Worm (Caenorhabditis elegans): ENCODE results near the gene C34F6.11.
A peak's percentile ranks its signal among the peaks of the same experiment; 100 is the strongest.

C34F6.11 gene

ce11 chrX:11252429-11252828 lies 48.7 kb upstream of the C34F6.11 start (continued):
- TF ChIP-seq unc-62 (GFP tag; optimal IDR thresholded peaks at IDR 0.05 in 1 of 2) (no peak), unc-62 (tag; optimal IDR thresholded peaks at IDR 0.05) (no peak)

- TF ChIP-seq php-3 (GFP tag; IDR thresholded peaks at IDR 0.05), result 0 out of 2 replicates have a peak, but pooled peaks have one; percentile 23
- peak; percentile 13 for TF ChIP-seq nhr-28 (tag; optimal IDR thresholded peaks at IDR 0.05)
- no peak for TF ChIP-seq daf-16 (GFP tag; optimal IDR thresholded peaks at IDR 0.05)
- TF ChIP-seq daf-16 (tag; optimal IDR thresholded peaks at IDR 0.05), result peak; percentile 40
- TF ChIP-seq dmd-8 (GFP tag; IDR thresholded peaks at IDR 0.05), result no peak
- TF ChIP-seq dmd-6 (GFP tag; IDR thresholded peaks at IDR 0.05), result peak; percentile 52; the same call in 1 of the 2 replicates
- no peak for TF ChIP-seq set-16 (GFP tag; IDR thresholded peaks at IDR 0.05)
- peak; percentile 82 for TF ChIP-seq pqm-1 (tag; optimal IDR thresholded peaks at IDR 0.05)
These were observed 48.2 kb upstream of the C34F6.11 start for ce11 chrX:11251928-11252327.

- TF ChIP-seq daf-16 (GFP tag; optimal IDR thresholded peaks at IDR 0.05) (no peak), daf-16 (tag; optimal IDR thresholded peaks at IDR 0.05) (peak; percentile 40), dmd-9 (GFP tag; IDR thresholded peaks at IDR 0.05) (no peak), nhr-11 (tag; optimal IDR thresholded peaks at IDR 0.05) (no peak), pqm-1 (tag; optimal IDR thresholded peaks at IDR 0.05) (peak; percentile 13), cey-2 (tag; optimal IDR thresholded peaks at IDR 0.05; ENCODE audit: borderline replicate concordance, insufficient read depth) (no peak), nhr-28 (tag; optimal IDR thresholded peaks at IDR 0.05) (peak; percentile 30), nhr-77 (tag; optimal IDR thresholded peaks at IDR 0.05) (no peak)
These were observed 47.3 kb upstream of the C34F6.11 start for ce11 chrX:11250983-11251382.

- no peak for TF ChIP-seq unc-39 (tag; optimal IDR thresholded peaks at IDR 0.05)
- no peak for TF ChIP-seq saeg-2 (GFP tag; IDR thresholded peaks at IDR 0.05)
- no peak for TF ChIP-seq fkh-10 (GFP tag; optimal IDR thresholded peaks at IDR 0.05)
- no peak for TF ChIP-seq nhr-77 (tag; optimal IDR thresholded peaks at IDR 0.05)
- no peak for TF ChIP-seq daf-12 (tag; optimal IDR thresholded peaks at IDR 0.05)
- TF ChIP-seq mxl-2 (GFP tag; conservative IDR thresholded peaks at IDR 0.05), result no peak
- no peak for TF ChIP-seq nhr-6 (tag; optimal IDR thresholded peaks at IDR 0.05)
- no peak for TF ChIP-seq sdz-12 (GFP tag; optimal IDR thresholded peaks at IDR 0.05)
- TF ChIP-seq mdl-1 (tag; optimal IDR thresholded peaks at IDR 0.05), result peak in 1 of 2 experiments; percentile 36
- TF ChIP-seq aha-1 (tag), result peak; percentile 3
- no peak for TF ChIP-seq spr-1 (tag; optimal IDR thresholded peaks at IDR 0.05)
- TF ChIP-seq ceh-82 (tag; optimal IDR thresholded peaks at IDR 0.05), result no peak
- no peak for TF ChIP-seq dve-1 (tag; optimal IDR thresholded peaks at IDR 0.05; ENCODE audit: insufficient read depth)
These were observed 45.7 kb upstream of the C34F6.11 start for ce11 chrX:11249392-11249791.

- TF ChIP-seq daf-19 (GFP tag; conservative IDR thresholded peaks at IDR 0.05), result no peak
- TF ChIP-seq lin-29 (GFP tag; IDR thresholded peaks at IDR 0.05), result 0 out of 2 replicates have a peak, but pooled peaks have one; percentile 30
- no peak for TF ChIP-seq hmg-1.1 (GFP tag; IDR thresholded peaks at IDR 0.05)
- TF ChIP-seq nhr-28 (tag; optimal IDR thresholded peaks at IDR 0.05), result peak; percentile 55
- peak; percentile 76 for TF ChIP-seq nhr-48 (tag; optimal IDR thresholded peaks at IDR 0.05)
- TF ChIP-seq madf-9 (GFP tag; conservative IDR thresholded peaks at IDR 0.05), result peak; percentile 87
- TF ChIP-seq mxl-3 (GFP tag; optimal IDR thresholded peaks at IDR 0.05), result peak; percentile 67
- no peak for TF ChIP-seq T20F7.1 (GFP tag; optimal IDR thresholded peaks at IDR 0.05)
- peak; percentile 37 for TF ChIP-seq aha-1 (tag)
- no peak for TF ChIP-seq arid-1 (GFP tag; conservative IDR thresholded peaks at IDR 0.05)
- TF ChIP-seq ceh-62 (tag; optimal IDR thresholded peaks at IDR 0.05), result no peak
- peak; percentile 79 for TF ChIP-seq hlh-30 (tag; optimal IDR thresholded peaks at IDR 0.05; ENCODE audit: insufficient read depth)
- TF ChIP-seq mxl-2 (GFP tag; conservative IDR thresholded peaks at IDR 0.05), result no peak
- TF ChIP-seq lin-1 (GFP tag; IDR thresholded peaks at IDR 0.05), result no peak
- TF ChIP-seq hlh-11 (tag; optimal IDR thresholded peaks at IDR 0.05), result peak; percentile 88
- TF ChIP-seq dve-1 (tag; optimal IDR thresholded peaks at IDR 0.05; ENCODE audit: insufficient read depth), result no peak
- no peak for TF ChIP-seq egl-43 (GFP tag; IDR thresholded peaks at IDR 0.05)
- no peak for TF ChIP-seq duxl-1 (tag; optimal IDR thresholded peaks at IDR 0.05; ENCODE audit: poor library complexity)
- TF ChIP-seq mdl-1 (tag; optimal IDR thresholded peaks at IDR 0.05), result peak; percentile 31 to 46
- TF ChIP-seq ceh-28 (tag; optimal IDR thresholded peaks at IDR 0.05), result no peak
These were observed 44.4 kb upstream of the C34F6.11 start for ce11 chrX:11248083-11248482.

All from whole organism, L4 larva.